Worm (Caenorhabditis elegans) whole organism, L4 larva: Measurements from ENCODE around the gene T04C12.7.

ENCODE experiments used
- aha-1 ChIP-seq: fragments of 150-350 bp; peaks from one replicate; lab custom pipeline; 2014; ENCODE audit warnings: missing biosample characterization, missing genetic modification characterization
- aly-2 ChIP-seq: sonication (generic microtip); optimal IDR thresholded peaks from 2 replicates; lab custom pipeline; 2018; ENCODE audit warnings: missing biosample characterization, missing genetic modification characterization
- ceh-28 ChIP-seq: fragments of 150-350 bp; optimal IDR thresholded peaks from 2 replicates; lab custom pipeline; 2014; ENCODE audit warnings: missing biosample characterization, missing genetic modification reagents, missing genetic modification characterization
- ceh-82 ChIP-seq: sonication (generic microtip); optimal IDR thresholded peaks from 2 replicates; lab custom pipeline; 2017; ENCODE audit warnings: missing biosample characterization, missing genetic modification characterization
- ctbp-1 ChIP-seq: fragments of 200-800 bp; sonication (Bioruptor generic); IDR thresholded peaks from 2 replicates; pipeline ENCODE4 v1.3.6; 2022; ENCODE audit warnings: missing genetic modification reagents, missing genetic modification characterization, missing compliant biosample characterization
- jun-1 ChIP-seq: fragments of 150-350 bp; optimal IDR thresholded peaks from 2 replicates; lab custom pipeline; 2014; ENCODE audit warnings: missing biosample characterization, missing genetic modification reagents, missing genetic modification characterization
- madf-5 ChIP-seq, 2 experiments: fragments of 200-800 bp; sonication (Bioruptor generic); IDR thresholded peaks; 2 replicates each; pipeline ENCODE4 v1.3.6; 2022; ENCODE audit warnings: missing compliant biosample characterization in 2 of 2, missing genetic modification characterization in 2 of 2
- mxl-3 ChIP-seq: fragments of 200-800 bp; sonication (Bioruptor generic); optimal IDR thresholded peaks from 2 replicates; lab custom pipeline; 2018; ENCODE audit warnings: mild to moderate bottlenecking, missing genetic modification characterization, missing compliant biosample characterization
- nhr-28 ChIP-seq: fragments of 150-350 bp; optimal IDR thresholded peaks from 2 replicates; lab custom pipeline; 2014; ENCODE audit warnings: missing biosample characterization, missing genetic modification characterization
- pqm-1 ChIP-seq: sonication (generic microtip); optimal IDR thresholded peaks from 2 replicates; lab custom pipeline; 2017; ENCODE audit warnings: missing biosample characterization, missing genetic modification characterization
- sdz-12 ChIP-seq: fragments of 200-800 bp; sonication (Bioruptor generic); optimal IDR thresholded peaks from 2 replicates; lab custom pipeline; 2018; ENCODE audit warnings: mild to moderate bottlenecking, missing genetic modification characterization, missing compliant biosample characterization
- snpc-4 ChIP-seq: fragments of 150-350 bp; optimal IDR thresholded peaks from 2 replicates; lab custom pipeline; 2014; ENCODE audit warnings: missing biosample characterization, missing genetic modification characterization
- zag-1 ChIP-seq: fragments of 150-350 bp; optimal IDR thresholded peaks from 2 replicates; lab custom pipeline; 2014; ENCODE audit warnings: missing biosample characterization, missing genetic modification characterization
- ztf-11 ChIP-seq: fragments of 150-350 bp; optimal IDR thresholded peaks from 2 replicates; lab custom pipeline; 2014; ENCODE audit warnings: missing biosample characterization, missing genetic modification characterization

- TF ChIP-seq ctbp-1 (GFP tag; lab: Robert Waterston, UW), result 0 out of 2 replicates have a peak, but pooled peaks have one; percentile 10
- peak; percentile 32 for TF ChIP-seq aha-1 (tag; lab: Kevin White, UChicago)
- TF ChIP-seq ceh-82 (tag; lab: Kevin White, UChicago), result no peak
- no peak for TF ChIP-seq zag-1 (tag; lab: Kevin White, UChicago)
- TF ChIP-seq ceh-28, result no peak
- TF ChIP-seq mxl-3 (GFP tag; lab: Kevin White, UChicago), result peak; percentile 9
- TF ChIP-seq madf-5 (GFP tag; IDR thresholded peaks at IDR 0.05; lab: Robert Waterston, UW), result no peak
- no peak for TF ChIP-seq snpc-4 (tag; lab: Kevin White, UChicago)
- TF ChIP-seq pqm-1, result no peak
- TF ChIP-seq jun-1 (tag; lab: Kevin White, UChicago), result no peak
- no peak for TF ChIP-seq sdz-12
- TF ChIP-seq aly-2 (tag; lab: Kevin White, UChicago), result no peak
- no peak for TF ChIP-seq ztf-11 (tag; lab: Kevin White, UChicago)
- TF ChIP-seq nhr-28 (tag; lab: Kevin White, UChicago), result peak; percentile 22
These were observed 20.5 kb downstream of the T04C12.7 start, which contains the start of gene act-3 for ce11 chrV:11074448-11074847.
